Worm (Caenorhabditis elegans) whole organism, mixed stage, embryonic: ENCODE results near the gene C06E2.1.

Experiments used
- blmp-1 ChIP-seq: fragments of 150-350 bp; optimal IDR thresholded peaks from 2 replicates; lab custom pipeline; 2014; ENCODE audit warnings: missing biosample characterization, missing genetic modification characterization
- ces-1 ChIP-seq: fragments of 150-350 bp; optimal IDR thresholded peaks from 2 replicates; lab custom pipeline; 2014; ENCODE audit warnings: missing biosample characterization, missing genetic modification reagents, missing genetic modification characterization
- cnd-1 ChIP-seq: fragments of 200-800 bp; sonication (Bioruptor generic); optimal IDR thresholded peaks from 2 replicates; lab custom pipeline; 2018; ENCODE audit warnings: mild to moderate bottlenecking, missing genetic modification characterization, missing compliant biosample characterization
- elt-1 ChIP-seq: sonication (generic microtip); optimal IDR thresholded peaks from 2 replicates; lab custom pipeline; 2017; ENCODE audit warnings: missing genetic modification characterization, mild to moderate bottlenecking, missing compliant biosample characterization, antibody characterized with exemption, moderate library complexity, borderline replicate concordance; ENCODE audit not compliant: insufficient read depth
- lsy-2 ChIP-seq: fragments of 150-350 bp; optimal IDR thresholded peaks from 2 replicates; lab custom pipeline; 2014; ENCODE audit warnings: missing biosample characterization, missing genetic modification characterization
- nhr-12 ChIP-seq: fragments of 150-350 bp; optimal IDR thresholded peaks from 2 replicates; lab custom pipeline; 2014; ENCODE audit warnings: missing biosample characterization, missing genetic modification characterization
- nhr-237 ChIP-seq: fragments of 150-350 bp; optimal IDR thresholded peaks from 2 replicates; lab custom pipeline; 2014; ENCODE audit warnings: missing biosample characterization, missing genetic modification characterization
- snpc-4 ChIP-seq: fragments of 150-350 bp; optimal IDR thresholded peaks from 2 replicates; lab custom pipeline; 2014; ENCODE audit warnings: missing biosample characterization, missing genetic modification characterization
- unc-62 ChIP-seq: fragments of 150-350 bp; optimal IDR thresholded peaks from 2 replicates; lab custom pipeline; 2014; ENCODE audit warnings: missing biosample characterization, missing genetic modification reagents, missing genetic modification characterization

ce11 chrX:8892808-8893207 lies 18.2 kb upstream of the C06E2.1 start, which contains the start of gene C13E3.1:
- TF ChIP-seq snpc-4 (tag; lab: Kevin White, UChicago) (no peak), nhr-237 (tag; lab: Kevin White, UChicago) (no peak), unc-62 (GFP tag; lab: Kevin White, UChicago) (no peak), elt-1 (tag; lab: Kevin White, UChicago) (no peak), blmp-1 (tag; lab: Kevin White, UChicago) (no peak), nhr-12 (tag; lab: Kevin White, UChicago) (no peak), lsy-2 (tag; lab: Kevin White, UChicago) (no peak), cnd-1 (tag; lab: Kevin White, UChicago) (no peak), ces-1 (GFP tag; lab: Kevin White, UChicago) (no peak)
